Fruit fly (Drosophila melanogaster) whole organism, adult: ENCODE measurements around the gene Mst89B.

ENCODE experiments used
- CG14711 ChIP-seq: fragments of 200-800 bp; sonication (Bioruptor generic); optimal IDR thresholded peaks from 2 replicates; lab custom pipeline; 2018; ENCODE audit warnings: missing biosample characterization, mild to moderate bottlenecking, missing genetic modification characterization, moderate library complexity
- CG1620 ChIP-seq: fragments of 200-800 bp; sonication (Bioruptor generic); optimal IDR thresholded peaks from 2 replicates; lab custom pipeline; 2016; ENCODE audit warnings: missing biosample characterization, missing genetic modification characterization
- CG33017 ChIP-seq: fragments of 200-800 bp; sonication (Bioruptor generic); optimal IDR thresholded peaks from 2 replicates; lab custom pipeline; 2018; ENCODE audit warnings: missing biosample characterization, mild to moderate bottlenecking, missing genetic modification characterization, moderate library complexity
- CG5204 ChIP-seq: fragments of 200-800 bp; sonication (Bioruptor generic); optimal IDR thresholded peaks from 2 replicates; lab custom pipeline; 2016; ENCODE audit warnings: missing biosample characterization, missing genetic modification characterization
- CG7045 ChIP-seq: fragments of 200-800 bp; sonication (Bioruptor generic); optimal IDR thresholded peaks from 2 replicates; lab custom pipeline; 2017; ENCODE audit warnings: missing biosample characterization, mild to moderate bottlenecking, missing genetic modification characterization
- CG7101 ChIP-seq: fragments of 200-800 bp; sonication (Bioruptor generic); optimal IDR thresholded peaks from 2 replicates; lab custom pipeline; 2018; ENCODE audit warnings: missing biosample characterization, mild to moderate bottlenecking, missing genetic modification characterization, moderate library complexity
- bab1 ChIP-seq: fragments of 200-800 bp; sonication (Bioruptor generic); optimal IDR thresholded peaks from 3 replicates; lab custom pipeline; 2019; ENCODE audit warnings: missing biosample characterization, mild to moderate bottlenecking, missing genetic modification characterization, moderate library complexity
- cic ChIP-seq: fragments of 200-800 bp; sonication (Bioruptor generic); optimal IDR thresholded peaks from 2 replicates; lab custom pipeline; 2017; ENCODE audit warnings: missing biosample characterization, mild to moderate bottlenecking, missing genetic modification characterization, moderate library complexity
- pad ChIP-seq: fragments of 200-800 bp; sonication (Bioruptor generic); optimal IDR thresholded peaks from 3 replicates; lab custom pipeline; 2017; ENCODE audit warnings: missing biosample characterization, missing genetic modification characterization, mild to moderate bottlenecking, moderate library complexity, missing genetic modification reagents
- tj ChIP-seq: fragments of 200-800 bp; sonication (Bioruptor generic); optimal IDR thresholded peaks from 3 replicates; lab custom pipeline; 2017; ENCODE audit warnings: missing biosample characterization, mild to moderate bottlenecking, missing genetic modification characterization, moderate library complexity

dm6 chr3R:16257346-16257745 is 9.5 kb upstream of the Mst89B start:
- TF ChIP-seq CG14711: no peak
- TF ChIP-seq CG33017: no peak
- TF ChIP-seq CG1620 (GFP tag; lab: Kevin White, UChicago): no peak
- no peak for TF ChIP-seq CG5204 (GFP tag; lab: Kevin White, UChicago)
- TF ChIP-seq cic: no peak
- TF ChIP-seq CG7045: no peak
- TF ChIP-seq tj (GFP tag; lab: Kevin White, UChicago): no peak
- TF ChIP-seq CG7101 (tag; lab: Kevin White, UChicago): no peak
- TF ChIP-seq bab1 (GFP tag; lab: Kevin White, UChicago): no peak
- TF ChIP-seq pad (GFP tag; lab: Kevin White, UChicago): no peak
